Fruit fly (Drosophila melanogaster) Kc167 (cell line): ENCODE results near the gene Ada1-2.

Experiments used
- Myc ChIP-seq: fragments of >200 bp; optimal IDR thresholded peaks from 2 replicates; lab custom pipeline; 2017; ENCODE audit warnings: missing external identifiers
- Sin3A ChIP-seq: fragments of >200 bp; optimal IDR thresholded peaks from 2 replicates; lab custom pipeline; 2018; ENCODE audit warnings: missing external identifiers
- h ChIP-seq: fragments of >200 bp; optimal IDR thresholded peaks from 3 replicates; lab custom pipeline; 2018; ENCODE audit warnings: missing external identifiers
- insv ChIP-seq: fragments of >200 bp; optimal IDR thresholded peaks from 3 replicates; lab custom pipeline; 2018; ENCODE audit warnings: missing external identifiers
- psq ChIP-seq: fragments of >200 bp; optimal IDR thresholded peaks from 2 replicates; lab custom pipeline; 2017; ENCODE audit warnings: missing external identifiers
- ttk ChIP-seq: sonication (Bioruptor generic); optimal IDR thresholded peaks from 2 replicates; lab custom pipeline; 2017; ENCODE audit warnings: missing external identifiers

Gene Ada1-2

dm6 chr2L:12007331-12007791 is 14.7 kb downstream of the Ada1-2 start:
- no peak for TF ChIP-seq insv (lab: Kevin White, UChicago)
- TF ChIP-seq Myc (lab: Kevin White, UChicago): no peak
- no peak for TF ChIP-seq Sin3A (lab: Kevin White, UChicago)
- TF ChIP-seq psq (lab: Kevin White, UChicago): no peak
- TF ChIP-seq h: no peak
- no peak for TF ChIP-seq ttk

- TF ChIP-seq psq (lab: Kevin White, UChicago): no peak
- TF ChIP-seq Myc (lab: Kevin White, UChicago): no peak
- TF ChIP-seq insv (lab: Kevin White, UChicago): no peak
- no peak for TF ChIP-seq Sin3A (lab: Kevin White, UChicago)
- no peak for TF ChIP-seq h
- TF ChIP-seq ttk: no peak
Observed at dm6 chr2L:12007853-12008252, 15.2 kb downstream of the Ada1-2 start, which contains the start of gene Rh5. Rh5 (plus strand) TSS chr2L:12008153.

dm6 chr2L:12010100-12010876 is 17.6 kb downstream of the Ada1-2 start:
- TF ChIP-seq ttk (no peak), psq (lab: Kevin White, UChicago) (no peak), Sin3A (lab: Kevin White, UChicago) (no peak), Myc (lab: Kevin White, UChicago) (no peak), h (no peak), insv (lab: Kevin White, UChicago) (no peak)

- TF ChIP-seq Myc (lab: Kevin White, UChicago): no peak
Observed at dm6 chr2L:12010877-12011666, 18.4 kb downstream of the Ada1-2 start.

- no peak for TF ChIP-seq psq (lab: Kevin White, UChicago)
- TF ChIP-seq h: no peak
- TF ChIP-seq Myc (lab: Kevin White, UChicago): no peak
- TF ChIP-seq ttk: no peak
Observed at dm6 chr2L:12011682-12012655, 19.3 kb downstream of the Ada1-2 start.

dm6 chr2L:12013243-12013642 is 20.5 kb downstream of the Ada1-2 start:
- no peak for TF ChIP-seq ttk
- no peak for TF ChIP-seq Myc (lab: Kevin White, UChicago)

- TF ChIP-seq Sin3A (lab: Kevin White, UChicago): no peak
- TF ChIP-seq insv (lab: Kevin White, UChicago): no peak
Observed at dm6 chr2L:12013741-12014393, 21.2 kb downstream of the Ada1-2 start.

- TF ChIP-seq insv (lab: Kevin White, UChicago): no peak
- TF ChIP-seq ttk: no peak
- no peak for TF ChIP-seq psq (lab: Kevin White, UChicago)
- TF ChIP-seq h: no peak
- no peak for TF ChIP-seq Sin3A (lab: Kevin White, UChicago)
- no peak for TF ChIP-seq Myc (lab: Kevin White, UChicago)
Observed at dm6 chr2L:12020735-12021134, 28.0 kb downstream of the Ada1-2 start, which contains the start of gene Wdr81. Wdr81 (minus strand) TSS chr2L:12020960.

dm6 chr2L:12021193-12021592 is 28.5 kb downstream of the Ada1-2 start:
- TF ChIP-seq Myc (lab: Kevin White, UChicago) (no peak), psq (lab: Kevin White, UChicago) (no peak), Sin3A (lab: Kevin White, UChicago) (no peak), ttk (no peak), h (no peak), insv (lab: Kevin White, UChicago) (no peak)

dm6 chr2L:12024104-12024503 is 31.4 kb downstream of the Ada1-2 start:
- TF ChIP-seq psq (lab: Kevin White, UChicago): no peak
- no peak for TF ChIP-seq ttk
- TF ChIP-seq Myc (lab: Kevin White, UChicago): no peak
- TF ChIP-seq insv (lab: Kevin White, UChicago): no peak
- TF ChIP-seq Sin3A (lab: Kevin White, UChicago): no peak
- TF ChIP-seq h: no peak

- TF ChIP-seq insv (lab: Kevin White, UChicago): no peak
- no peak for TF ChIP-seq ttk
- no peak for TF ChIP-seq Sin3A (lab: Kevin White, UChicago)
- TF ChIP-seq psq (lab: Kevin White, UChicago): no peak
- no peak for TF ChIP-seq h
- no peak for TF ChIP-seq Myc (lab: Kevin White, UChicago)
Observed at dm6 chr2L:12025505-12025904, 32.8 kb downstream of the Ada1-2 start.
